Fruit fly (Drosophila melanogaster) whole organism: Measurements from ENCODE around the gene CG7330.

ENCODE experiments used
- CG8478 ChIP-seq: fragments of >200 bp; optimal IDR thresholded peaks from 2 replicates; lab custom pipeline; 2018; ENCODE audit warnings: inconsistent platforms
- Dll ChIP-seq: fragments of >200 bp; optimal IDR thresholded peaks from 2 replicates; lab custom pipeline; 2017
- psq ChIP-seq: fragments of >200 bp; optimal IDR thresholded peaks from 2 replicates; lab custom pipeline; 2017
- usp ChIP-seq: fragments of >200 bp; optimal IDR thresholded peaks from 2 replicates; lab custom pipeline; 2017; ENCODE audit warnings: missing biosample characterization, missing genetic modification characterization, mixed read lengths

DNA sequence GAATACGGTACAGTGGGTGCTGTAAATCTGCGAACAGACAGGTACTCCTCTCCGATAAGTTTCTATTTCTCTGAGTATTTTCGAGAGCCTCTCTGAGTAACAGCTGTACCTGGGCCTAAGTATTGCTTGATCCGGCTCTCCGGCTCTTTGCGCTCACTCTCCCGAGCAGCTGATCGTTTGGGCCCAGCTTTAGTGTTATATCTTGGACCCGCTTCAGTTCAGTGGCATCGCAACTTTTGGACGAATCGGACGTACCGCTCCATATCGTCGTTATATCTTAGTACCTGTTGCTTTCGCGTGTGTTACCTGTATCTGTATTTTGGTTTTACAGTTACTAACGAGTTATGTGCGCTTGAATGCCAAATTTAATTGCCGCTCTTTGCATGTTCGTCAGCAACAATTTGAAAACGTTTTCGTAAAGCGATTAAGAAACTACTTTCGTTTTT is 9.5 kb upstream of the CG7330 start, which contains the start of gene geko:
- no peak for TF ChIP-seq usp (GFP tag; lab: Kevin White, UChicago)
- TF ChIP-seq CG8478 = no peak
- no peak for TF ChIP-seq Dll
- TF ChIP-seq psq (lab: Kevin White, UChicago) = no peak
